Fruit fly (Drosophila melanogaster) whole organism, adult: ENCODE results near the gene Vps39.

Experiments
- CG14711 ChIP-seq: fragments of 200-800 bp; sonication (Bioruptor generic); optimal IDR thresholded peaks from 2 replicates; lab custom pipeline; 2018; ENCODE audit warnings: missing biosample characterization, mild to moderate bottlenecking, missing genetic modification characterization, moderate library complexity
- CG33017 ChIP-seq: fragments of 200-800 bp; sonication (Bioruptor generic); optimal IDR thresholded peaks from 2 replicates; lab custom pipeline; 2018; ENCODE audit warnings: missing biosample characterization, mild to moderate bottlenecking, missing genetic modification characterization, moderate library complexity
- CG7045 ChIP-seq: fragments of 200-800 bp; sonication (Bioruptor generic); optimal IDR thresholded peaks from 2 replicates; lab custom pipeline; 2017; ENCODE audit warnings: missing biosample characterization, mild to moderate bottlenecking, missing genetic modification characterization
- Crg-1 ChIP-seq: fragments of 200-800 bp; sonication (Bioruptor generic); optimal IDR thresholded peaks from 2 replicates; lab custom pipeline; 2016; ENCODE audit warnings: missing biosample characterization, missing genetic modification characterization
- kay ChIP-seq: fragments of 200-800 bp; sonication (Bioruptor generic); peaks from one replicate; lab custom pipeline; 2016; ENCODE audit warnings: missing biosample characterization, missing genetic modification characterization, borderline replicate concordance
- toe ChIP-seq: fragments of 200-800 bp; sonication (Bioruptor generic); optimal IDR thresholded peaks from 2 replicates; lab custom pipeline; 2016; ENCODE audit warnings: missing biosample characterization, missing genetic modification characterization

- TF ChIP-seq CG14711 (no peak), CG33017 (no peak), toe (no peak), kay (no peak), Crg-1 (GFP tag; lab: Kevin White, UChicago) (no peak), CG7045 (no peak)
Measured at dm6 chr3R:18250815-18251214, 23.4 kb downstream of the Vps39 start, which contains the start of gene CG18598.
